Worm (Caenorhabditis elegans) whole organism, L4 larva: ENCODE results near the gene cpr-8.

Experiments
- F10B5.3 ChIP-seq: sonication (generic microtip); optimal IDR thresholded peaks from 2 replicates; lab custom pipeline; 2016; ENCODE audit warnings: mild to moderate bottlenecking, missing genetic modification characterization, missing compliant biosample characterization
- F26F4.8 ChIP-seq: fragments of 200-800 bp; sonication (Bioruptor generic); conservative IDR thresholded peaks from 2 replicates; pipeline ENCODE4 v1.3.6; 2022; ENCODE audit warnings: missing genetic modification characterization, missing compliant biosample characterization
- F44E2.7 ChIP-seq: fragments of 200-800 bp; sonication (Bioruptor generic); IDR thresholded peaks from 2 replicates; pipeline ENCODE4 v2.1.2; 2022; ENCODE audit warnings: missing genetic modification characterization, missing compliant biosample characterization
- R02D3.7 ChIP-seq: fragments of 150-350 bp; sonication (generic microtip); optimal IDR thresholded peaks from 3 replicates; lab custom pipeline; 2014; ENCODE audit warnings: missing biosample characterization, missing genetic modification characterization
- Y48G9A.11 ChIP-seq: fragments of 200-800 bp; sonication (Bioruptor generic); IDR thresholded peaks from 2 replicates; pipeline ENCODE4 v1.3.6; 2022; ENCODE audit warnings: missing genetic modification reagents, missing genetic modification characterization, missing compliant biosample characterization
- ZK546.5 ChIP-seq, 2 experiments: sonication (generic microtip); optimal IDR thresholded peaks; 2 replicates each; lab custom pipeline; 2017; ENCODE audit warnings: missing biosample characterization in 2 of 2, missing genetic modification characterization in 2 of 2
- aha-1 ChIP-seq: fragments of 150-350 bp; peaks from one replicate; lab custom pipeline; 2014; ENCODE audit warnings: missing biosample characterization, missing genetic modification characterization
- aly-2 ChIP-seq: sonication (generic microtip); optimal IDR thresholded peaks from 2 replicates; lab custom pipeline; 2018; ENCODE audit warnings: missing biosample characterization, missing genetic modification characterization
- daf-16 ChIP-seq, 3 experiments: sonication (generic microtip); optimal IDR thresholded peaks; 2 replicates each; lab custom pipeline; 2016 to 2017; ENCODE audit warnings: missing genetic modification characterization in 3 of 3, missing genetic modification reagents in 3 of 3, mild to moderate bottlenecking in 2 of 3, missing compliant biosample characterization in 2 of 3, missing biosample characterization in 1 of 3, moderate library complexity in 1 of 3
- dmd-6 ChIP-seq: fragments of 200-800 bp; sonication (Bioruptor generic); IDR thresholded peaks from 2 replicates; pipeline ENCODE4 v1.3.6; 2022; ENCODE audit warnings: missing genetic modification reagents, missing genetic modification characterization, missing compliant biosample characterization
- dmd-8 ChIP-seq: fragments of 200-800 bp; sonication (Bioruptor generic); IDR thresholded peaks from 2 replicates; pipeline ENCODE4 v1.3.6; 2022; ENCODE audit warnings: missing genetic modification characterization, missing compliant biosample characterization
- dve-1 ChIP-seq: sonication (generic microtip); optimal IDR thresholded peaks from 2 replicates; lab custom pipeline; 2017; ENCODE audit warnings: antibody characterized with exemption, mild to moderate bottlenecking, missing genetic modification characterization, missing compliant biosample characterization; ENCODE audit not compliant: insufficient read depth
- egl-43 ChIP-seq: fragments of 200-800 bp; sonication (Bioruptor generic); IDR thresholded peaks from 2 replicates; pipeline ENCODE4 v1.3.6; 2022; ENCODE audit warnings: missing genetic modification reagents, missing genetic modification characterization, missing compliant biosample characterization
- hlh-11 ChIP-seq: fragments of 200-800 bp; sonication (Bioruptor generic); optimal IDR thresholded peaks from 2 replicates; lab custom pipeline; 2018; ENCODE audit warnings: mild to moderate bottlenecking, missing genetic modification characterization, missing compliant biosample characterization
- hlh-30 ChIP-seq: sonication (generic microtip); optimal IDR thresholded peaks from 2 replicates; lab custom pipeline; 2017; ENCODE audit warnings: antibody characterized with exemption, mild to moderate bottlenecking, missing genetic modification characterization, missing compliant biosample characterization; ENCODE audit not compliant: insufficient read depth
- jun-1 ChIP-seq: fragments of 150-350 bp; optimal IDR thresholded peaks from 2 replicates; lab custom pipeline; 2014; ENCODE audit warnings: missing biosample characterization, missing genetic modification reagents, missing genetic modification characterization
- lin-1 ChIP-seq: fragments of 200-800 bp; sonication (Bioruptor generic); IDR thresholded peaks from 2 replicates; pipeline ENCODE4 v1.3.6; 2022; ENCODE audit warnings: missing genetic modification reagents, missing genetic modification characterization, missing compliant biosample characterization
- lin-29 ChIP-seq: fragments of 200-800 bp; sonication (Bioruptor generic); IDR thresholded peaks from 2 replicates; pipeline ENCODE4 v1.3.6; 2022; ENCODE audit warnings: missing genetic modification reagents, missing genetic modification characterization, missing compliant biosample characterization
- lir-3 ChIP-seq: sonication (generic microtip); optimal IDR thresholded peaks from 2 replicates; lab custom pipeline; 2016; ENCODE audit warnings: mild to moderate bottlenecking, missing genetic modification characterization, missing compliant biosample characterization
- lsy-2 ChIP-seq, 2 experiments: fragments of 150-350 bp in 1 of 2; sonication (generic microtip) in 1 of 2; optimal IDR thresholded peaks; 2 replicates each; lab custom pipeline; 2014 to 2017; ENCODE audit warnings: missing biosample characterization in 2 of 2, missing genetic modification characterization in 2 of 2
- mdl-1 ChIP-seq, 2 experiments: fragments of 150-350 bp in 1 of 2; sonication (generic microtip) in 1 of 2; optimal IDR thresholded peaks; 2 replicates each; lab custom pipeline; 2014 to 2017; ENCODE audit warnings: missing biosample characterization in 2 of 2, missing genetic modification characterization in 2 of 2
- mxl-3 ChIP-seq: fragments of 200-800 bp; sonication (Bioruptor generic); optimal IDR thresholded peaks from 2 replicates; lab custom pipeline; 2018; ENCODE audit warnings: mild to moderate bottlenecking, missing genetic modification characterization, missing compliant biosample characterization
- nhr-10 ChIP-seq: fragments of 150-350 bp; optimal IDR thresholded peaks from 2 replicates; lab custom pipeline; 2014; ENCODE audit warnings: missing biosample characterization, missing genetic modification characterization
- nhr-28 ChIP-seq: fragments of 150-350 bp; optimal IDR thresholded peaks from 2 replicates; lab custom pipeline; 2014; ENCODE audit warnings: missing biosample characterization, missing genetic modification characterization
- nhr-41 ChIP-seq: fragments of 200-800 bp; sonication (Bioruptor generic); IDR thresholded peaks from 2 replicates; pipeline ENCODE4 v1.3.6; 2022; ENCODE audit warnings: missing genetic modification reagents, missing genetic modification characterization, missing compliant biosample characterization
- nhr-48 ChIP-seq: sonication (generic microtip); optimal IDR thresholded peaks from 2 replicates; lab custom pipeline; 2016; ENCODE audit warnings: mild to moderate bottlenecking, missing genetic modification characterization, missing compliant biosample characterization
- nhr-6 ChIP-seq: fragments of 150-350 bp; optimal IDR thresholded peaks from 2 replicates; lab custom pipeline; 2014; ENCODE audit warnings: missing biosample characterization, missing genetic modification characterization
- nhr-77 ChIP-seq: fragments of 150-350 bp; optimal IDR thresholded peaks from 2 replicates; lab custom pipeline; 2014; ENCODE audit warnings: missing biosample characterization, missing genetic modification characterization
- pha-4 ChIP-seq, 2 experiments: fragments of 150-350 bp in 1 of 2; fragments of 200-800 bp in 1 of 2; sonication (Bioruptor generic) in 1 of 2; IDR thresholded peaks in 1 of 2; optimal IDR thresholded peaks in 1 of 2; 2 replicates each; pipeline versions ENCODE4 v1.3.6 to Lab custom; 2014 to 2022; ENCODE audit warnings: missing genetic modification characterization in 2 of 2, missing genetic modification reagents in 2 of 2, missing biosample characterization in 1 of 2, missing compliant biosample characterization in 1 of 2
- php-3 ChIP-seq: fragments of 200-800 bp; sonication (Bioruptor generic); IDR thresholded peaks from 2 replicates; pipeline ENCODE4 v1.3.6; 2022; ENCODE audit warnings: missing genetic modification reagents, missing genetic modification characterization, missing compliant biosample characterization
- pqm-1 ChIP-seq: sonication (generic microtip); optimal IDR thresholded peaks from 2 replicates; lab custom pipeline; 2017; ENCODE audit warnings: missing biosample characterization, missing genetic modification characterization
- set-16 ChIP-seq: fragments of 200-800 bp; sonication (Bioruptor generic); IDR thresholded peaks from 2 replicates; pipeline ENCODE4 v1.3.6; 2022; ENCODE audit warnings: missing genetic modification reagents, missing genetic modification characterization, missing compliant biosample characterization
- snpc-4 ChIP-seq: fragments of 150-350 bp; optimal IDR thresholded peaks from 2 replicates; lab custom pipeline; 2014; ENCODE audit warnings: missing biosample characterization, missing genetic modification characterization
- spr-1 ChIP-seq: sonication (generic microtip); optimal IDR thresholded peaks from 2 replicates; lab custom pipeline; 2016; ENCODE audit warnings: mild to moderate bottlenecking, missing genetic modification characterization, missing compliant biosample characterization
- unc-39 ChIP-seq: sonication (generic microtip); optimal IDR thresholded peaks from 2 replicates; lab custom pipeline; 2017; ENCODE audit warnings: missing biosample characterization, missing genetic modification characterization
- unc-62 ChIP-seq, 3 experiments: fragments of 150-350 bp in 1 of 3; sonication (generic microtip); optimal IDR thresholded peaks in 2 of 3; peaks in 1 of 3; 1 replicate in 1 of 3; 2 replicates in 2 of 3; lab custom pipeline; 2014 to 2017; ENCODE audit warnings: missing biosample characterization in 3 of 3, missing genetic modification characterization in 3 of 3, missing genetic modification reagents in 3 of 3, missing genotype in 1 of 3

cpr-8 gene

DNA sequence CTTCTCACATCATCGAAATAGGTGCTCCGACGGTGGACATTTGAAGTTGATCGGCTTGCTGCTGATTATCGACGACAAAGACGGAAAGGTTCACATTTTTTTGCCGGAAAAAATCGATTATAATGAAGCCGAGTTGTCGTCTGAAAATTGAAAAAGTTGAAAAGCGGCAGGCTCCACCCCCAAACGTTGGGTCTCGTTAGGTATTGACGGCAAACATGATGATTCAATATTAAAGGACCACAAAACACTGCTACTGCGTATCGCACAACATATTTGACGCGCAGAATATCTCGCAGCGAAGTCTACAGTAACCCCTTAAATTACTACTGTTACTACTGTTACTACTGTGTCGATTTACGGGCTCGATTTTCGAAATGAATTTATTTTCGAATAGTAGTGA is 23.8 kb downstream of the cpr-8 start (continued):
- TF ChIP-seq F10B5.3 (no peak), nhr-77 (tag; lab: Kevin White, UChicago) (no peak), pha-4 (GFP tag; IDR thresholded peaks at IDR 0.05; lab: Robert Waterston, UW) (0 out of 2 replicates have a peak, but pooled peaks have one; percentile 33), pha-4 (tag; optimal IDR thresholded peaks at IDR 0.05; lab: Kevin White, UChicago) (no peak), ZK546.5 (tag; optimal IDR thresholded peaks at IDR 0.05; lab: Kevin White, UChicago) (no peak), nhr-41 (GFP tag; lab: Robert Waterston, UW) (no peak; the same call in 1 of the 2 replicates), Y48G9A.11 (peak; percentile 57; the same call in 1 of the 2 replicates), nhr-48 (tag; lab: Kevin White, UChicago) (no peak)

DNA sequence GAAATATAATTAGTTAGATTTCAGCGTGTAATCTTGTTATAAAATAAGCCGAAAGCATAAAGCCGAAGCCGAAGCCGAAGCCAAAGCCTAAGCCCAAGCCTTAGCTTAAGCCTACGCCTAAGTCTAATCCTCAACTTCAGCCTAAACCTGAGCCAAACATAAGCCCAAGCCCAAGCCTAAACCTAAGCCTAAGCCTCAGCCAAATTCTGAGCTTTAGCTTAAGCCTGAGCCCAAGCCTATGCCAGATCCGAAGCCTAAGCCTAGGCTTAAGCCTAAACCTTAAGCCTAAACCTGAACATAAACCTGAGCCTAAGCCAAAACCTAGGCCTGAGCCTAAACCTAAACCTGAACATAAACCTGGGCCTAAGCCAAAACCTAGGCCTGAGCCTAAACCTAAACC is 26.3 kb downstream of the cpr-8 start:
- TF ChIP-seq dmd-8 (GFP tag; lab: Robert Waterston, UW) (0 out of 2 replicates have a peak, but pooled peaks have one; percentile 21), aly-2 (tag; lab: Kevin White, UChicago) (no peak)

DNA sequence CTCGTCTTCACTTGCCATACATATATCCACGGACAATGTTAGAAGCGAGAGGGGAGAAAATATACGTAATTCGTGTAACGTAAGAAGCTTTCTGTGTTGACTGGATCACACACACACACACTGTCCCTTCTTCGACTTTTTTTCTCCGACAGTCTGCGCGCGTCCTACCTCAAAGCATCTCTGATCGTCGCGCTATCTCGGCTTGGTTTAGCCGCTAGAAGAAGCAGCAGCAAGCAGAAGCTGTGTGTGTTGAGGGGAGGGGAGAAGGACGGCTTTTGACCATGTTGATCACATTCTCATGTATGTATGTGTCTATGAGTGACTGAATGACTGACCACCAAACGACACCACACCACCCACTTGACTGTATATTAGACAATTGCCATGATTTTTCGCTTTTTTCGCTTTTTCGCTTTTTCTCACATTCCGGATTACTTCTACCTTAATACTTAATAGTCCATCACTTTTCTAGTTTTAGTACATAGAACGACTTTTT is 29.8 kb downstream of the cpr-8 start, which contains the start of gene T21H3.5:
TSS of gene T21H3.5 (minus strand) at position 98 of the 496 bp plus-strand sequence.
- TF ChIP-seq set-16 (GFP tag; lab: Robert Waterston, UW): peak; percentile 32; the same call in 1 of the 2 replicates
- peak; percentile 66 for TF ChIP-seq mxl-3 (GFP tag; lab: Kevin White, UChicago)
- TF ChIP-seq unc-62 (GFP tag; optimal IDR thresholded peaks at IDR 0.05 in 1 of 2; lab: Kevin White, UChicago): peak in 1 of 2 experiments; percentile 91
- no peak for TF ChIP-seq unc-62 (tag; optimal IDR thresholded peaks at IDR 0.05; lab: Kevin White, UChicago)
- peak; percentile 18 for TF ChIP-seq hlh-11 (tag; lab: Kevin White, UChicago)
- TF ChIP-seq snpc-4 (tag; lab: Kevin White, UChicago): no peak

DNA sequence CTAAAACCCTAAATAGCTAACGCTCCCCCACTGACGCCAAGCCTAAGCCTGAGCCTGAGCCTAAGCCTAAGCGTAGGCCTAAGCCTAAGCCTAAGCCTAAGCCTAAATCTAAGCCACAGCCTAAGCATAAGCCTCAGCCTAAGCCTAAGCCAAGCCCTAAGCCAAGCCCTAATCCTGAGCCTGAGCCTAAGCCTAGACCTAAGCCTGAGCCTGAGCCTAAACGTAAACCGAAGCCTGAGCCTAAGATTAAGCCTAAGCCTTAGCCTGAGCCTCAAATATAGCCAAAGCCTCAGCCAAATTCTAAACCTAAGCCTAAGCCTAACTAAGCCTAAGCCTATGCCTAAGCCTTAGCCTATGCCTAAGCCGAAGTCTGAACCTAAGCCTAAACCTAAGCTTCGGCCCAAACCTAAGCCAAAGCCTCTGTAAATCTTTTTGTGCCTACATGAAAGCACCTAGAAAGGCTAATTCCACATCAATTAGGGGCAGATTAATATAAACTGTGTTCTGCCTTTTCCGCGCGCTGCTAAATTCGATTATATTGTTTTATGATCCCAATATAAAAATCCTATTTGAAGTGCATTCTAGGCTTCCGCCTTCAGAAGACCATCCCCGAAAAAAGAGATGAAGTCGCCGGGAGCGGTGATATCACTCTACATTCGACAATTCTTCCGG is 30.8 kb downstream of the cpr-8 start, which contains the start of gene ptr-16:
TSS of gene ptr-16 (plus strand) at position 622 of the 672 bp plus-strand sequence.
- TF ChIP-seq F44E2.7 (GFP tag; lab: Robert Waterston, UW): 0 out of 2 replicates have a peak, but pooled peaks have one; percentile 7
- TF ChIP-seq egl-43 (GFP tag; lab: Robert Waterston, UW): 0 out of 2 replicates have a peak, but pooled peaks have one; percentile 10
- TF ChIP-seq lir-3: no peak
- peak; percentile 58 for TF ChIP-seq aha-1 (tag; lab: Kevin White, UChicago)
- TF ChIP-seq nhr-41 (GFP tag; lab: Robert Waterston, UW): no peak
- TF ChIP-seq F26F4.8 (GFP tag; lab: Robert Waterston, UW): no peak

DNA sequence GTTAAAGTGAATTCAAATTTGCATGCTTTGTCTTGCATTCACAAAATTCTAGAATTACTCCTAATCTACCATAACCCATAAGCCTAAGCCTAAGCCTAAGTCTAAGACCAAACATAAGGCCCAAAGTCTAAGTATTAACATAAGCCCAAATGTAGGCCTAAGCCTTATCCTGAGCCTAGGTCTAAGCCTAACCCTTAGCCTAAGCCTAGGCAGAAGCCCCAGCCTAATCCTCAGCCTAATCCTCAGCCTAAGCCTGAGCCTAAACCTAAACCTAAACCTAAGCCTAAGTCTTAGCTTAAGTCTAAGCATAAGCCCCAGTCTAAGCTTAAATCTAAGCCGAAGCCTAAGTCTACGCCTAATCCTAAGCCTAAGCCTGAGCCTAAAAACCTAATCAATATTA is 36.2 kb downstream of the cpr-8 start:
- TF ChIP-seq Y48G9A.11 (no peak), mxl-3 (GFP tag; lab: Kevin White, UChicago) (no peak), nhr-6 (tag; lab: Kevin White, UChicago) (no peak), lin-29 (GFP tag; lab: Robert Waterston, UW) (no peak), ZK546.5 (tag; optimal IDR thresholded peaks at IDR 0.05; lab: Kevin White, UChicago) (no peak), nhr-77 (tag; lab: Kevin White, UChicago) (no peak)

DNA sequence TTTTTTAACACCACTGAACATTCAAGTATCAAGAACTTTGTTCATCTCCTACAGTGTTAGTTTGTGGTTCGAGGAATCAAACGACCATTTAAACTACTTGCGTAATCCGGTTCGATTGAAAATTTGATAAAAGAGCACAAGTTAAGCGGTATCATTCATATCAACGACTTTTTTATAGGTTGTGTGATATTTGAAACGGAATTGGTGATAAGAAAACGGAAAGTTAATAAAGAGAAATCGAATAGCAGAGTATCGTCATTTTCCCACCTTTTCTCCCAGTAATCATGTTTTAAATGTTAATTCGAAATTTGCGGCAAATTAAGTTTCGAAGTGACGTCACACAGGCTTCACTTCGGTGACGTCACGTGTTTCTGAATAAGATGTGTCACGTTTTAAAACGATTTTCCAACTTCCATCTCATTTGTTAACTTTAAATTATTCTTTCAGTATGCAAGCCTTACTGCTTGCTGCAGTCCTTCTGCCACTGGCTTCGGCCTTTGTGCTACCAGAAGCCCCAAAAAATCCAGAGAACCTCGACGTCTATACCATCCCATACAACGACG is 42.0 kb downstream of the cpr-8 start, which contains the start of gene T21H3.1:
TSS of gene T21H3.1 (plus strand) at position 448 of the 563 bp plus-strand sequence.
- TF ChIP-seq nhr-10 (tag; lab: Kevin White, UChicago): peak; percentile 13
- peak; percentile 88 for TF ChIP-seq dve-1
- no peak for TF ChIP-seq unc-39
- no peak for TF ChIP-seq daf-16 (GFP tag; optimal IDR thresholded peaks at IDR 0.05; lab: Kevin White, UChicago)
- TF ChIP-seq daf-16 (tag; optimal IDR thresholded peaks at IDR 0.05; lab: Kevin White, UChicago): peak; percentile 48
- peak; percentile 82 for TF ChIP-seq nhr-77 (tag; lab: Kevin White, UChicago)
- TF ChIP-seq F26F4.8 (GFP tag; lab: Robert Waterston, UW): no peak
- TF ChIP-seq hlh-11 (tag; lab: Kevin White, UChicago): peak; percentile 49
- peak; percentile 95 for TF ChIP-seq pqm-1 (tag; lab: Kevin White, UChicago)
- peak in 1 of 2 experiments; percentile 36 for TF ChIP-seq lsy-2 (tag; optimal IDR thresholded peaks at IDR 0.05; lab: Kevin White, UChicago)
- no peak for TF ChIP-seq R02D3.7
- no peak for TF ChIP-seq jun-1
- peak; percentile 63; the same call in 1 of the 2 replicates for TF ChIP-seq lin-1
- peak; percentile 91 for TF ChIP-seq nhr-28 (tag; lab: Kevin White, UChicago)
- peak; percentile 54 for TF ChIP-seq hlh-30
- no peak for TF ChIP-seq mdl-1 (tag; optimal IDR thresholded peaks at IDR 0.05; lab: Kevin White, UChicago)
- no peak for TF ChIP-seq spr-1 (tag; lab: Kevin White, UChicago)
- peak; percentile 62 for TF ChIP-seq php-3 (GFP tag; lab: Robert Waterston, UW)
- TF ChIP-seq dmd-6 (GFP tag; lab: Robert Waterston, UW): peak; percentile 72
- TF ChIP-seq aha-1 (tag; lab: Kevin White, UChicago): peak; percentile 6
